Worm (Caenorhabditis elegans): Measurements from ENCODE around the gene Y43E12A.3.

DNA sequence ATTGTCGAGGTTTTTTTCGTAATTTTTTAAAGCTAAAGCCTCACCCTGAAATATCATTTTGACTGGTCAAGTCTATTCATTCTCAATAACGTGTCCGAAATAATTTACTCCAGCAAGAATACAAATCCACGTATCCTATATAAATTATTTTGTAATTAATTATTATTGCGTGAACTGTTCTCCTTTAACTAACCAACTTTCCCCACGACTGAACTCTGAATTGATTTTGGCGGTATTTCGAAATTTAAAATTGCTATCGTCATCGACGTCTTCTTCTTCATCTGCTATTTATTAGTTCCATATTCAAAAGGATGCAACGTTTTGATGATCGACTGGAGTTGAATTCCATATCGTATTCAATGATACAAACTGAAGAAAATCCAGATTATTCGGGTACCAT, 21.3 kb upstream of the Y43E12A.3 start, which contains the start of the genes aqp-3 and Y69E1A.8:
- no peak for TF ChIP-seq ama-1 (optimal IDR thresholded peaks at IDR 0.05)
- no peak for TF ChIP-seq F13C5.2 (tag; optimal IDR thresholded peaks at IDR 0.05)
- no peak for TF ChIP-seq hmg-4 (GFP tag; optimal IDR thresholded peaks at IDR 0.05)
- no peak for TF ChIP-seq tbx-11 (GFP tag; IDR thresholded peaks at IDR 0.05)
- TF ChIP-seq tbx-37 (GFP tag; conservative IDR thresholded peaks at IDR 0.05), result no peak
- TF ChIP-seq ceh-36 (tag; optimal IDR thresholded peaks at IDR 0.05), result no peak
- no peak for TF ChIP-seq aly-1 (tag; optimal IDR thresholded peaks at IDR 0.05)
- TF ChIP-seq sea-1 (GFP tag; conservative IDR thresholded peaks at IDR 0.05), result no peak
- no peak for TF ChIP-seq ceh-13 (GFP tag; optimal IDR thresholded peaks at IDR 0.05)

All from whole organism, early embryonic.